Worm (Caenorhabditis elegans) whole organism, early embryonic: ENCODE measurements around the gene C28D4.18.
"Not testable (repeated sequence)": the region's sequence is repeated elsewhere in the genome, so short reads cannot be mapped to it uniquely, and the experiment has no call there.

ENCODE experiments used
- B0310.2 ChIP-seq: sonication (generic microtip); optimal IDR thresholded peaks from 2 replicates; lab custom pipeline; 2016; ENCODE audit warnings: mild to moderate bottlenecking, missing genetic modification characterization, missing compliant biosample characterization
- F13C5.2 ChIP-seq: sonication (generic microtip); optimal IDR thresholded peaks from 2 replicates; lab custom pipeline; 2017; ENCODE audit warnings: mild to moderate bottlenecking, missing genetic modification characterization, inconsistent platforms, missing compliant biosample characterization
- aly-1 ChIP-seq: sonication (generic microtip); optimal IDR thresholded peaks from 2 replicates; lab custom pipeline; 2016; ENCODE audit warnings: missing genetic modification characterization, missing compliant biosample characterization
- ama-1 ChIP-seq: fragments of 150-350 bp; optimal IDR thresholded peaks from 2 replicates; lab custom pipeline; 2014
- ceh-13 ChIP-seq: fragments of 200-800 bp; sonication (Bioruptor generic); optimal IDR thresholded peaks from 2 replicates; lab custom pipeline; 2018; ENCODE audit warnings: mild to moderate bottlenecking, missing genetic modification characterization, missing compliant biosample characterization
- ceh-36 ChIP-seq: sonication (generic microtip); optimal IDR thresholded peaks from 2 replicates; lab custom pipeline; 2016; ENCODE audit warnings: missing genetic modification characterization, inconsistent platforms, missing compliant biosample characterization
- ets-7 ChIP-seq: sonication (generic microtip); optimal IDR thresholded peaks from 2 replicates; lab custom pipeline; 2016; ENCODE audit warnings: missing genotype, missing genetic modification characterization, missing compliant biosample characterization
- flt-1 ChIP-seq: fragments of 200-800 bp; sonication (Bioruptor generic); IDR thresholded peaks from 2 replicates; pipeline ENCODE4 v1.3.6; 2022; ENCODE audit warnings: missing genetic modification characterization, missing compliant biosample characterization
- hmbx-1 ChIP-seq: sonication (generic microtip); optimal IDR thresholded peaks from 2 replicates; lab custom pipeline; 2016; ENCODE audit warnings: mild to moderate bottlenecking, missing genetic modification characterization, missing compliant biosample characterization
- hmg-4 ChIP-seq: fragments of 200-800 bp; sonication (Bioruptor generic); optimal IDR thresholded peaks from 2 replicates; lab custom pipeline; 2018; ENCODE audit warnings: mild to moderate bottlenecking, missing genetic modification characterization, missing compliant biosample characterization
- hnd-1 ChIP-seq: sonication (generic microtip); optimal IDR thresholded peaks from 2 replicates; lab custom pipeline; 2016; ENCODE audit warnings: missing genetic modification characterization, missing compliant biosample characterization
- pes-1 ChIP-seq: fragments of 200-800 bp; sonication (Bioruptor generic); IDR thresholded peaks from 2 replicates; pipeline ENCODE4 v1.3.6; 2022; ENCODE audit warnings: missing genetic modification reagents, missing genetic modification characterization, missing compliant biosample characterization
- scrt-1 ChIP-seq: fragments of 200-800 bp; sonication (Bioruptor generic); IDR thresholded peaks from 2 replicates; pipeline ENCODE4 v1.3.6; 2022; ENCODE audit warnings: missing genetic modification characterization, missing compliant biosample characterization
- sea-1 ChIP-seq: fragments of 200-800 bp; sonication (Bioruptor generic); conservative IDR thresholded peaks from 2 replicates; pipeline ENCODE4 v1.3.6; 2022; ENCODE audit warnings: missing genetic modification characterization, missing compliant biosample characterization
- tbx-11 ChIP-seq: fragments of 200-800 bp; sonication (Bioruptor generic); IDR thresholded peaks from 2 replicates; pipeline ENCODE4 v1.3.6; 2022; ENCODE audit warnings: missing genetic modification characterization, missing compliant biosample characterization
- tbx-37 ChIP-seq: fragments of 200-800 bp; sonication (Bioruptor generic); conservative IDR thresholded peaks from 2 replicates; pipeline ENCODE4 v1.3.6; 2022; ENCODE audit warnings: missing genetic modification reagents, missing genetic modification characterization, missing compliant biosample characterization
- tra-4 ChIP-seq: sonication (generic microtip); optimal IDR thresholded peaks from 2 replicates; lab custom pipeline; 2017; ENCODE audit warnings: missing genetic modification characterization, missing compliant biosample characterization

The C28D4.18 gene

DNA sequence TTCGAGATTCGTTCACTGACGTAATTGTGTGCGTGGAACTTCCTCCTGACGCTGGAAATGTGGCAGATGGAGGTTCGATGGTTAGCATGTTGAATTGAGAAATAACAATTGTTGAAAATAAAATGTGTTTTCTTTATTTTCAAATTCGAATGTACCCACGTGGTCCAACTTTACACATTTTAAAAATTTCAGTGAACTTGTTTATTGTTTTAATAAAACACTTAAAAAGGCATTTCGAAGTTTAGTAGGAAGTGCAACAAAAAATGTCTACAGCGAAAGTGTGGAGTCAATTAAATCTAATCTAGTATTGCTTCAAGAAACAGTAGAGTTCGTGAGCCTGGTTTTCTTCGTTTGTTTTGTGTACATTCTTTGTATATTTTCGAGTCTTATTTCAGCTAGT is 41.2 kb downstream of the C28D4.18 start, which contains the start of gene ssp-36:
Gene ssp-36 (minus strand): TSS at position 101 of the 400 bp plus-strand sequence.
- no peak for TF ChIP-seq pes-1 (GFP tag; lab: Robert Waterston, UW)
- TF ChIP-seq flt-1 (GFP tag; lab: Robert Waterston, UW) = no peak
- TF ChIP-seq hmbx-1 (tag; lab: Kevin White, UChicago) = no peak
- no peak for TF ChIP-seq ceh-13 (GFP tag; lab: Kevin White, UChicago)
- TF ChIP-seq aly-1 (tag; lab: Kevin White, UChicago) = no peak
- no peak for TF ChIP-seq hnd-1 (tag; lab: Kevin White, UChicago)

DNA sequence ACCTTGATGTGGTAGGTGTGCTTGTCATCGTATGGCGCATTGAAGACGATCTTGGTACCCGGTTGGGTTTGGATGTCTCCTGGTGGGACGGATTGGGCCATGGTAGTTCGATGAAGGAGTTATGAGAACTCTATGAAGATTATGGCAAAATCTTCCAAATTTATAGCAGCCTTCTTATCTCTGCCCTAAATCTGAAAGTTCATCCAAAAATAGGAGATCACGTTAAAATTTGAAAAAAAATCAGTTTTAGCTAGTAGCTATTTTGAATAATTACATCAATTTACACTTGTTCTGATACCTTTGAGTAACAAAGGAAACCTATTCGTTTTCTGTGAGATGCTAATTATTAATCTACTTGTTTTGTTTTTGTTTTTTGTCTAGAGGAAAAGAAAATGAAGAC is 42.0 kb downstream of the C28D4.18 start, which contains the start of gene msp-79:
Gene msp-79 (minus strand): TSS at position 101 of the 400 bp plus-strand sequence.
- TF ChIP-seq scrt-1 (GFP tag; lab: Robert Waterston, UW); ama-1 (lab: Kevin White, UChicago); pes-1 (GFP tag; lab: Robert Waterston, UW): not testable (repeated sequence)

DNA sequence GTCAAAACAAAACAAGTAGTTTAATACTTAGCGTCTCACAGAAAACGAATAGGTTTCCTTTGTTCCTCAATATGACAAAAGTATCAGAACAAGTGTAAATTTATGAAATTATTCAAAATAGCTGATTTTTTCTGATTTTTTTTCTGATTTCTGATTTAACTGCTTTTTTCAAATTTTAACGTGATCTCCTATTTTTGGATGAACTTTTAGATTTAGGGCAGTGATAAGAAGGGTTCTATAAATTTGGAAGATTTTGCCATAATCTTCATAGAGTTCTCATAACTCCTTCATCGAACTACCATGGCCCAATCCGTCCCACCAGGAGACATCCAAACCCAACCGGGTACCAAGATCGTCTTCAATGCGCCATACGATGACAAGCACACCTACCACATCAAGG is 44.7 kb downstream of the C28D4.18 start, which contains the start of gene msp-78:
Gene msp-78 (plus strand): TSS at position 301 of the 400 bp plus-strand sequence.
- not testable (repeated sequence) for TF ChIP-seq scrt-1 (GFP tag; lab: Robert Waterston, UW); hnd-1 (tag; lab: Kevin White, UChicago); ets-7 (tag; lab: Kevin White, UChicago)

DNA sequence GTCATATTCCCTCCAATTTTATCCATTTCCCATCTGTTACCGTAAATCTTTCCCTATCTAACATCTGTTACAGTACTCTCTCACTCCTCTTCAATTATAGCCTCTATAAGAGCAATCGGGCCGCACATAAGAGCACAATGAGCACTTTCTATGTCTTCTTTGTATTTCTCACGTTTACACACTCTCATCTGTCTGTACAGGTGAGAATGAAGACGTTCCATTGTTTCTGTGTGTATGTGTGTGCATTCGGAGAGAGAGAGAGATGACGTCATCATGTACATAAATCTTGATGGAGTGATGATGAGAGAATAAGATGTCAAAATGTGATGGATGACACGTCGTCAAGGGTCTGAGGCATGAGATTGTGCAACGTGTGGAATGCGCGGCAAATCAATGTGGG is 45.7 kb downstream of the C28D4.18 start:
- no peak for TF ChIP-seq ets-7 (tag; lab: Kevin White, UChicago)

DNA sequence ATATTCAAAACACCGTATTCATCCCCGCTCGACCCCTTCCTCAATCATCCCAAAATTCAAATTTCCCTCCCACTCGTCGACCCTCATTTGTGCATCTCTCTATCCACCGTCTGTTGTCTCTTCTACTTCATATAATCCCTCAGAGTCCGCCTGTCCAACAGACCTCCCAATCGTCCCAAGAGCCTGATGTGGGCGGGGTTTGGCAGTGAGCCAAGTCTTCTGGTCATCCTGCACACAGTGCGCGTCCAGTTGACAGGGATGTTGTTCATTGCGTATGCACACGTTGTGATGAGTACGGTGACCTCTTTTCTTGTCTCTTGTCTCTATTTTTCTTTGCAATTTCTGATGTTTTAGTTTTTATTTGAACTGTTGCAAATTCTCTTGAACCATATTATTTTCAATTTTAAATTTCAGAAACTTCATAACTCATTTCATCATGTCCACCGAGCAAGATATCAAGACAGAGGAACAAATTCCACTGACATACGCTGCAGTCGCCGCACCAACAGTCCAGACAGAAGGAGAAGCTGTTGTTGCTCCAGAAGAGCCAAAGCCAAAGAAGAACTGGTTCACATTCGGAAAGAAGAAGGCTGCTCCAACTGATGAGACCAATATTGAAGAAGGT is 47.1 kb downstream of the C28D4.18 start, which contains the start of gene cav-1:
Gene cav-1 (plus strand): TSS at position 415 of the 625 bp plus-strand sequence.
- peak; percentile 97 for TF ChIP-seq ama-1 (lab: Kevin White, UChicago)
- TF ChIP-seq B0310.2 (tag; lab: Kevin White, UChicago) = peak; percentile 14
- TF ChIP-seq tbx-11 (GFP tag; lab: Robert Waterston, UW) = no peak
- peak; percentile 7 for TF ChIP-seq tra-4
- TF ChIP-seq hmbx-1 (tag; lab: Kevin White, UChicago) = no peak
- no peak for TF ChIP-seq flt-1 (GFP tag; lab: Robert Waterston, UW)
- TF ChIP-seq ceh-36 (tag; lab: Kevin White, UChicago) = peak; percentile 14
- no peak for TF ChIP-seq scrt-1 (GFP tag; lab: Robert Waterston, UW)
- TF ChIP-seq sea-1 (GFP tag; lab: Robert Waterston, UW) = 0 out of 2 replicates have a peak, but pooled peaks have one; percentile 60
- peak; percentile 22 for TF ChIP-seq hmg-4
- TF ChIP-seq ets-7 (tag; lab: Kevin White, UChicago) = no peak
- no peak for TF ChIP-seq ceh-13 (GFP tag; lab: Kevin White, UChicago)
- no peak for TF ChIP-seq tbx-37
- peak; percentile 29 for TF ChIP-seq aly-1 (tag; lab: Kevin White, UChicago)
- TF ChIP-seq pes-1 (GFP tag; lab: Robert Waterston, UW) = peak; percentile 49; the same call in 1 of the 2 replicates
- no peak for TF ChIP-seq hnd-1 (tag; lab: Kevin White, UChicago)
- peak; percentile 7 for TF ChIP-seq F13C5.2 (tag; lab: Kevin White, UChicago)

DNA sequence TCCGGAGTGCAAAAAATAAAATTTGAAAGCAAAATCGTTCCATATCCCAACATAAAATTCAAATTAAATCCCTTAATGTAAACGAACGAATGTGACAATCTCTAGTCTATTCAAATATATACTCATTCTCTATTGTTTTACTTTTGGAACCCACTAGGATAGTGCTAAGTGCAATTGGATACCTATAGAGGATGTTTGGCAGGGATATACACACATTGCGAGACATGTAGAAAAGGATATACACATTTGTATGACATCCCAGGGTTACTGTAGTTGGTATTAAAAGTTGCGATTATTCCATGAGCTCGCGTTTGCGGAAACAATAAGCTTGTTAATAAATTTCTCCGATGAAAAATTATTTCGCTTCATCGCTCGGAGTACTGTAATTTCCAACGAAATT is 48.4 kb downstream of the C28D4.18 start:
- TF ChIP-seq B0310.2 (tag; lab: Kevin White, UChicago) (no peak), ama-1 (lab: Kevin White, UChicago) (no peak), hmbx-1 (tag; lab: Kevin White, UChicago) (no peak), ceh-13 (GFP tag; lab: Kevin White, UChicago) (peak; percentile 8), pes-1 (GFP tag; lab: Robert Waterston, UW) (peak; percentile 27; the same call in 1 of the 2 replicates), scrt-1 (GFP tag; lab: Robert Waterston, UW) (no peak), hmg-4 (no peak), sea-1 (GFP tag; lab: Robert Waterston, UW) (peak; percentile 30; the same call in 1 of the 2 replicates), tbx-11 (GFP tag; lab: Robert Waterston, UW) (no peak), tbx-37 (no peak), tra-4 (peak; percentile 33), aly-1 (tag; lab: Kevin White, UChicago) (no peak), ets-7 (tag; lab: Kevin White, UChicago) (no peak), hnd-1 (tag; lab: Kevin White, UChicago) (no peak), ceh-36 (tag; lab: Kevin White, UChicago) (peak; percentile 42), F13C5.2 (tag; lab: Kevin White, UChicago) (no peak), flt-1 (GFP tag; lab: Robert Waterston, UW) (no peak)
